Worm (Caenorhabditis elegans): Measurements from ENCODE around the gene cul-2.

cul-2 gene

DNA sequence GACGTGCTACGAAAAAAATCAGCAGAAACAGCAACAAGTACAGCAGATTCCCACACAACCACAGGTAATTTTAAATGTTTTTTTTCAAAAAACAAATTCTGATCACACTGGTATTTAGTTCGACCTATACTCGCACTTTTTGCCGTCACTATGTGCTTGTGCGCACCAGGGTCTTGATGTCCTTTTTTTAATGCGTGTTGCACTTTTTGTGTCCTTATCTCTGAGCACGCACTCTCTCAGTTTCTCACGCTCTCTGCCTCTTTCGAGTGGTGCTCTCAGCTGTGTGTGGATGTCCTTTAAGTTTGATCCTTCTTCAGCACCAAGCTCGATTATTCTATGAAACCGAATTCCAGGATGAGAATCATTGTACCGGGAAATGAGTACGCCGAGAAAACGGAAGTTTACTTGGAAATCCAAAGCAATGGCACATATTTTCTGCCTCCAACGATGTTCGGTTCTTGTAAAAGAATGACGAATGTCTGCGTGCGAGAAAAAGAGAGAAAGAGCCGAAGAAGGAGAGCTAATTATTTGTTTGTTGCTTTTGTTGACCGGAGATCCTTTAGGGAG, 31.4 kb downstream of the cul-2 start (continued):
- TF ChIP-seq ceh-32 (tag; optimal IDR thresholded peaks at IDR 0.05; ENCODE audit: poor library complexity), result no peak
- no peak for TF ChIP-seq ceh-62 (tag; optimal IDR thresholded peaks at IDR 0.05)
- TF ChIP-seq F26F4.8 (GFP tag; conservative IDR thresholded peaks at IDR 0.05), result no peak
- TF ChIP-seq arid-1 (GFP tag; conservative IDR thresholded peaks at IDR 0.05), result no peak
- TF ChIP-seq duxl-1 (tag; optimal IDR thresholded peaks at IDR 0.05; ENCODE audit: poor library complexity), result no peak
- TF ChIP-seq T20F7.1 (GFP tag; optimal IDR thresholded peaks at IDR 0.05), result no peak
- no peak for TF ChIP-seq fos-1 (tag; optimal IDR thresholded peaks at IDR 0.05)
- TF ChIP-seq lir-3 (tag; optimal IDR thresholded peaks at IDR 0.05), result no peak
- no peak for TF ChIP-seq ceh-44 (GFP tag; IDR thresholded peaks at IDR 0.05)
- no peak for TF ChIP-seq sdz-12 (GFP tag; optimal IDR thresholded peaks at IDR 0.05)
- no peak for TF ChIP-seq ztf-7 (tag; optimal IDR thresholded peaks at IDR 0.05)
- no peak for TF ChIP-seq tag-97 (GFP tag; IDR thresholded peaks at IDR 0.05)
- TF ChIP-seq rbr-2 (tag; optimal IDR thresholded peaks at IDR 0.05), result no peak
- TF ChIP-seq hlh-11 (tag; optimal IDR thresholded peaks at IDR 0.05), result peak; percentile 27
- no peak for TF ChIP-seq unc-39 (tag; optimal IDR thresholded peaks at IDR 0.05)
- peak; percentile 68 for TF ChIP-seq pqm-1 (tag; optimal IDR thresholded peaks at IDR 0.05)
- TF ChIP-seq gei-8 (GFP tag; optimal IDR thresholded peaks at IDR 0.05), result no peak
- TF ChIP-seq ceh-28 (tag; optimal IDR thresholded peaks at IDR 0.05), result no peak
- TF ChIP-seq saeg-2 (GFP tag; IDR thresholded peaks at IDR 0.05), result no peak
- no peak for TF ChIP-seq daf-12 (tag; optimal IDR thresholded peaks at IDR 0.05)
- peak; percentile 90 for TF ChIP-seq aha-1 (tag)
- TF ChIP-seq nhr-111 (GFP tag; optimal IDR thresholded peaks at IDR 0.05), result no peak
- TF ChIP-seq zfp-3 (GFP tag; conservative IDR thresholded peaks at IDR 0.05), result no peak
- TF ChIP-seq dmd-9 (GFP tag; IDR thresholded peaks at IDR 0.05), result no peak
- TF ChIP-seq lin-13 (GFP tag; optimal IDR thresholded peaks at IDR 0.05), result no peak
- peak; percentile 48 for TF ChIP-seq ama-1 (optimal IDR thresholded peaks at IDR 0.05)
- no peak for TF ChIP-seq ZK546.5 (tag; optimal IDR thresholded peaks at IDR 0.05)
- TF ChIP-seq hlh-30 (tag; optimal IDR thresholded peaks at IDR 0.05; ENCODE audit: insufficient read depth), result peak; percentile 12
- no peak for TF ChIP-seq nhr-102 (tag; optimal IDR thresholded peaks at IDR 0.05)
- TF ChIP-seq set-16 (GFP tag; IDR thresholded peaks at IDR 0.05), result no peak
- TF ChIP-seq spr-1 (tag; optimal IDR thresholded peaks at IDR 0.05), result no peak
- TF ChIP-seq aly-2 (tag; optimal IDR thresholded peaks at IDR 0.05), result no peak
- TF ChIP-seq skn-1 (tag; optimal IDR thresholded peaks at IDR 0.05), result no peak
- TF ChIP-seq snpc-1.2 (GFP tag; IDR thresholded peaks at IDR 0.05), result no peak
- TF ChIP-seq dve-1 (tag; optimal IDR thresholded peaks at IDR 0.05; ENCODE audit: insufficient read depth), result peak; percentile 35
- TF ChIP-seq D1046.2 (GFP tag; IDR thresholded peaks at IDR 0.05), result no peak
- no peak for TF ChIP-seq attf-4 (tag; optimal IDR thresholded peaks at IDR 0.05)
- no peak for TF ChIP-seq tra-1 (GFP tag; IDR thresholded peaks at IDR 0.05)
- no peak for TF ChIP-seq nhr-77 (tag; optimal IDR thresholded peaks at IDR 0.05)
- no peak for TF ChIP-seq zfp-2 (tag; optimal IDR thresholded peaks at IDR 0.05)
- TF ChIP-seq Y5F2A.4 (GFP tag; optimal IDR thresholded peaks at IDR 0.05), result no peak
- 0 out of 2 replicates have a peak, but pooled peaks have one; percentile 19 for TF ChIP-seq ctbp-1 (GFP tag; IDR thresholded peaks at IDR 0.05)
- no peak for TF ChIP-seq mes-2 (tag; optimal IDR thresholded peaks at IDR 0.05; ENCODE audit: poor library complexity, severe bottlenecking)
- TF ChIP-seq lim-7 (GFP tag; IDR thresholded peaks at IDR 0.05), result no peak
- no peak for TF ChIP-seq zip-2 (tag; optimal IDR thresholded peaks at IDR 0.05)
- no peak for TF ChIP-seq hmg-1.1 (GFP tag; IDR thresholded peaks at IDR 0.05)
- TF ChIP-seq madf-9 (GFP tag; conservative IDR thresholded peaks at IDR 0.05), result no peak
- no peak for TF ChIP-seq daf-16 (GFP tag; optimal IDR thresholded peaks at IDR 0.05)
- peak; percentile 11 for TF ChIP-seq daf-16 (tag; optimal IDR thresholded peaks at IDR 0.05)
- TF ChIP-seq dmd-8 (GFP tag; IDR thresholded peaks at IDR 0.05), result no peak
- no peak for TF ChIP-seq nhr-41 (GFP tag; IDR thresholded peaks at IDR 0.05)
- TF ChIP-seq mxl-3 (GFP tag; optimal IDR thresholded peaks at IDR 0.05), result peak; percentile 44
